Fruit fly (Drosophila melanogaster): ENCODE measurements around the gene CG9368.

Gene CG9368

DNA sequence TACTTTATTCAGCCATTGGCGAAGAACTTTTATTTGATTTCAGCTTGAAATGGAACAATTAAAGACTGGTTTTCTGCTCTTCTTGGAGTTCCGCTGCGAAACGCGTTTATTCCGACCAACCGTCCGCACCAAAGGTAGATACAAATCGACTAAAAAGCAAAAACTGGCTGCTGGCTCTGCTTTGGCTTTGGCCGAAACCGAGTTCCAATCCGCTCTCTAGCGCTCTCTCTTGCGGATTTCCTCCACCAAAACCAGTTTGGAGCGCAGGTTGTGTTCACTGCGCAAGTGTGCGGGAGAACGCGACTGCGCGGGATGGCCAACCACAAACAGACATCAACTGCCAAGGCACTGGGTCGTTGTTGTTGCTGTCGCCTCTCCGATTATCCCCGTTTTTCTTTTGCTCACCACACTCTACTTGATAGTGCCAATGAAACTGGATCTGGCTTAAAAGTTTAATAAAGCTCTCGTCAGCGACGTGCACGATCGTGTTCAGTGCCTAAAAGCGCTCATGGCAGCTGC is 34.1 kb downstream of the CG9368 start, which contains the start of gene wnd (continued):
- peak; percentile 47; the same call in 1 of the 2 replicates for TF ChIP-seq CG13287 (GFP tag; IDR thresholded peaks at IDR 0.05; ENCODE audit: partially characterized antibody)
- TF ChIP-seq ems (GFP tag; optimal IDR thresholded peaks at IDR 0.05): no peak
- TF ChIP-seq Opbp (GFP tag; IDR thresholded peaks at IDR 0.05; ENCODE audit: partially characterized antibody): no peak; the same call in 2 of the 3 replicates
- TF ChIP-seq HHEX (GFP tag; optimal IDR thresholded peaks at IDR 0.05): no peak
- TF ChIP-seq CG18262 (tag; optimal IDR thresholded peaks at IDR 0.05): no peak
- TF ChIP-seq Mad (GFP tag; optimal IDR thresholded peaks at IDR 0.05): no peak
- no peak for TF ChIP-seq NC2α (GFP tag; optimal IDR thresholded peaks at IDR 0.05)
- TF ChIP-seq CG12769 (tag; optimal IDR thresholded peaks at IDR 0.05): peak; percentile 85
- TF ChIP-seq CG3847 (GFP tag; IDR thresholded peaks at IDR 0.05): no peak
- peak in 1 of 2 experiments; percentile 2 for TF ChIP-seq Eip74EF (GFP tag; optimal IDR thresholded peaks at IDR 0.05)
- TF ChIP-seq CG8944 (GFP tag; optimal IDR thresholded peaks at IDR 0.05): no peak
- no peak for TF ChIP-seq Hmr (GFP tag; optimal IDR thresholded peaks at IDR 0.05)
- TF ChIP-seq Hr39 (optimal IDR thresholded peaks at IDR 0.05): no peak
- TF ChIP-seq pb (GFP tag; optimal IDR thresholded peaks at IDR 0.05): no peak
- TF ChIP-seq so (GFP tag; IDR thresholded peaks at IDR 0.05): peak; percentile 38; the same call in 1 of the 3 replicates
- no peak for TF ChIP-seq Fer3 (tag; optimal IDR thresholded peaks at IDR 0.05)
- TF ChIP-seq CG2678 (tag; optimal IDR thresholded peaks at IDR 0.05): no peak
- TF ChIP-seq C15 (GFP tag; IDR thresholded peaks at IDR 0.05): no peak
- TF ChIP-seq Dll (GFP tag; IDR thresholded peaks at IDR 0.05; ENCODE audit: partially characterized antibody): 0 out of 4 replicates have a peak, but pooled peaks have one; percentile 36
- TF ChIP-seq Doc2 (GFP tag; IDR thresholded peaks at IDR 0.05): no peak
- no peak for TF ChIP-seq CG5180 (GFP tag; optimal IDR thresholded peaks at IDR 0.05)
- no peak for TF ChIP-seq CG17568 (GFP tag; optimal IDR thresholded peaks at IDR 0.05)
- TF ChIP-seq cas (GFP tag; IDR thresholded peaks at IDR 0.05): no peak
- TF ChIP-seq CTCF (GFP tag; optimal IDR thresholded peaks at IDR 0.05): no peak
- no peak for TF ChIP-seq CG34376 (GFP tag; optimal IDR thresholded peaks at IDR 0.05)
- TF ChIP-seq gcm (GFP tag; optimal IDR thresholded peaks at IDR 0.05): no peak
- TF ChIP-seq p53 (GFP tag; optimal IDR thresholded peaks at IDR 0.05): peak; percentile 100
- peak; percentile 41; the same call in 1 of the 2 replicates for TF ChIP-seq hbn (GFP tag; IDR thresholded peaks at IDR 0.05; ENCODE audit: partially characterized antibody)
- peak; percentile 29 for TF ChIP-seq CG6254 (GFP tag; optimal IDR thresholded peaks at IDR 0.05)
- no peak for TF ChIP-seq Atf6 (GFP tag; IDR thresholded peaks at IDR 0.05)
- TF ChIP-seq CG18619 (GFP tag; optimal IDR thresholded peaks at IDR 0.05): no peak
- peak; percentile 99 for TF ChIP-seq ewg (GFP tag; optimal IDR thresholded peaks at IDR 0.05)
- no peak for TF ChIP-seq CG42726 (GFP tag; IDR thresholded peaks at IDR 0.05; ENCODE audit: partially characterized antibody)
- TF ChIP-seq mirr (GFP tag; optimal IDR thresholded peaks at IDR 0.05): peak; percentile 14
- TF ChIP-seq pan (optimal IDR thresholded peaks at IDR 0.05): no peak
- TF ChIP-seq pan (GFP tag; optimal IDR thresholded peaks at IDR 0.05 in 1 of 2, IDR thresholded peaks at IDR 0.05 in 1 of 2): peak in 1 of 2 experiments; percentile 6
- 0 out of 3 replicates have a peak, but pooled peaks have one; percentile 19 for TF ChIP-seq gce (GFP tag; IDR thresholded peaks at IDR 0.05)
- no peak for TF ChIP-seq aop (GFP tag; IDR thresholded peaks at IDR 0.05)
- peak; percentile 14 for TF ChIP-seq sqz (GFP tag; optimal IDR thresholded peaks at IDR 0.05)
- TF ChIP-seq sc (optimal IDR thresholded peaks at IDR 0.05): no peak
- no peak for TF ChIP-seq sc (GFP tag; optimal IDR thresholded peaks at IDR 0.05)
- TF ChIP-seq CG15479 (GFP tag; optimal IDR thresholded peaks at IDR 0.05): no peak
- TF ChIP-seq CG17361 (GFP tag; IDR thresholded peaks at IDR 0.05): no peak
- no peak for TF ChIP-seq CG2889 (GFP tag; IDR thresholded peaks at IDR 0.05)
- no peak for TF ChIP-seq CG4404 (GFP tag; IDR thresholded peaks at IDR 0.05)
- TF ChIP-seq CG11085 (GFP tag; IDR thresholded peaks at IDR 0.05): no peak
- no peak for TF ChIP-seq CG18764 (GFP tag; optimal IDR thresholded peaks at IDR 0.05)
- no peak for TF ChIP-seq ase (GFP tag; IDR thresholded peaks at IDR 0.05)
- TF ChIP-seq hkb (optimal IDR thresholded peaks at IDR 0.05): no peak
- peak; percentile 47; the same call in 1 of the 2 replicates for TF ChIP-seq hkb (GFP tag; IDR thresholded peaks at IDR 0.05)
- no peak for TF ChIP-seq CG15696 (tag; optimal IDR thresholded peaks at IDR 0.05)
